Worm (Caenorhabditis elegans): ENCODE results near the gene srw-11.

The srw-11 gene

ce11 chrV:15240215-15240614, at the start of gene srw-11:
Gene srw-11 (minus strand): TSS chrV:15240315.
- TF ChIP-seq med-1 (GFP tag; optimal IDR thresholded peaks at IDR 0.05; ENCODE audit: insufficient read depth) (no peak), flt-1 (GFP tag; IDR thresholded peaks at IDR 0.05) (no peak), tab-1 (GFP tag; IDR thresholded peaks at IDR 0.05) (no peak), cog-1 (tag; optimal IDR thresholded peaks at IDR 0.05) (no peak), ztf-29 (GFP tag; IDR thresholded peaks at IDR 0.05) (no peak), ztf-23 (GFP tag; IDR thresholded peaks at IDR 0.05) (no peak), klf-2 (GFP tag; conservative IDR thresholded peaks at IDR 0.05) (no peak), T22C8.4 (GFP tag; IDR thresholded peaks at IDR 0.05) (no peak), ref-1 (GFP tag; conservative IDR thresholded peaks at IDR 0.05) (no peak)

DNA sequence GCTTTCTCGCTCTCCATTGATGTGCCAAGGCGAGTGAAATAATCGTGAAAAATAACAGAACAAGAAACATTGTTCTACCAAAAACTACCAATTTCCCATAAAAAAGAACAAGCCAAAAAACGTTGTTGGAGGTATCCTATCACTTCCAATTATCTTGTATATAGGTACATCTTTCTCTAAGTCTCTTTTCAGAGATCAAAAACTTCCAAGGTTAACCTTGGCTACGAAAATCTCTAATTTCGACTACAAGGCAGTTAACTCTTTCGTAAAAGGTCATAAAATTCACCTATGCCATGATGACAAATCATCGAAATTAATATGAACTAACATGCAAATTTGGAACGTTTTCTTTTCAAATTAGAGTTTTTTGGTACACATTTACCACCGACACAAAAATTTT, 47.7 kb upstream of the srw-11 start, which contains the start of gene cyp-34A1:
Gene cyp-34A1 (minus strand): TSS at position 101 of the 400 bp plus-strand sequence.
- TF ChIP-seq med-1 (GFP tag; optimal IDR thresholded peaks at IDR 0.05; ENCODE audit: insufficient read depth) (no peak), ztf-29 (GFP tag; IDR thresholded peaks at IDR 0.05) (no peak), klf-2 (GFP tag; conservative IDR thresholded peaks at IDR 0.05) (no peak), ref-1 (GFP tag; conservative IDR thresholded peaks at IDR 0.05) (no peak), tab-1 (GFP tag; IDR thresholded peaks at IDR 0.05) (no peak), flt-1 (GFP tag; IDR thresholded peaks at IDR 0.05) (no peak), ztf-23 (GFP tag; IDR thresholded peaks at IDR 0.05) (no peak), cog-1 (tag; optimal IDR thresholded peaks at IDR 0.05) (no peak), T22C8.4 (GFP tag; IDR thresholded peaks at IDR 0.05) (no peak)

ce11 chrV:15285984-15286383, 45.9 kb upstream of the srw-11 start:
- TF ChIP-seq tab-1 (GFP tag; IDR thresholded peaks at IDR 0.05) (no peak), klf-2 (GFP tag; conservative IDR thresholded peaks at IDR 0.05) (no peak), cog-1 (tag; optimal IDR thresholded peaks at IDR 0.05) (no peak), flt-1 (GFP tag; IDR thresholded peaks at IDR 0.05) (no peak), ztf-23 (GFP tag; IDR thresholded peaks at IDR 0.05) (no peak), ztf-29 (GFP tag; IDR thresholded peaks at IDR 0.05) (no peak), T22C8.4 (GFP tag; IDR thresholded peaks at IDR 0.05) (no peak), med-1 (GFP tag; optimal IDR thresholded peaks at IDR 0.05; ENCODE audit: insufficient read depth) (no peak), ref-1 (GFP tag; conservative IDR thresholded peaks at IDR 0.05) (no peak)

- TF ChIP-seq med-1 (GFP tag; optimal IDR thresholded peaks at IDR 0.05; ENCODE audit: insufficient read depth) (no peak), flt-1 (GFP tag; IDR thresholded peaks at IDR 0.05) (no peak), ref-1 (GFP tag; conservative IDR thresholded peaks at IDR 0.05) (no peak), T22C8.4 (GFP tag; IDR thresholded peaks at IDR 0.05) (no peak), tab-1 (GFP tag; IDR thresholded peaks at IDR 0.05) (no peak), ztf-23 (GFP tag; IDR thresholded peaks at IDR 0.05) (no peak), ztf-29 (GFP tag; IDR thresholded peaks at IDR 0.05) (no peak), cog-1 (tag; optimal IDR thresholded peaks at IDR 0.05) (no peak), klf-2 (GFP tag; conservative IDR thresholded peaks at IDR 0.05) (no peak)
These were observed 41.3 kb upstream of the srw-11 start, which contains the start of the genes srw-19 and srx-51 for ce11 chrV:15281279-15281949. Gene srw-19 (minus strand): TSS chrV:15281379. Gene srx-51 (plus strand): TSS chrV:15281899.

DNA sequence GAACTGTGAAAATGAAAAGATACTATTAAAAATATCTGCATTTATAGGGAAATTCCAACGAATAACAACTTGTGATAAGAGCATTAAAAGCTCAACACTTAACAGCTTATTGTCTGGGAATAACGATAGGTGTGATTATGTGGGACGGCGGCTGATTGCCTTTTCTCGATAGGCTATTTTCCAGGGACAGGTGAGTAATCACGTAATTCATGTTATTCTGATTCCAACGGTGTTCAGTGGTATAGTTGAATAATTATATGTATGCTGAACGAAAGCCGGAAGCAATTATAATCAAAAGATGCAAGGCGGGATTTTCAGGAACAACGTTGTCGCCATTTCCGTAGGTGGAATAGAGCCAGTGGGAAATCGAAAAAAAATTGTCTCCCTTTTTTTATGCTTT, 36.8 kb upstream of the srw-11 start, which contains the start of gene srw-17:
Gene srw-17 (minus strand): TSS at position 101 of the 400 bp plus-strand sequence.
- TF ChIP-seq ref-1 (GFP tag; conservative IDR thresholded peaks at IDR 0.05) (no peak), med-1 (GFP tag; optimal IDR thresholded peaks at IDR 0.05; ENCODE audit: insufficient read depth) (no peak), flt-1 (GFP tag; IDR thresholded peaks at IDR 0.05) (no peak), T22C8.4 (GFP tag; IDR thresholded peaks at IDR 0.05) (no peak), ztf-29 (GFP tag; IDR thresholded peaks at IDR 0.05) (no peak), cog-1 (tag; optimal IDR thresholded peaks at IDR 0.05) (no peak), tab-1 (GFP tag; IDR thresholded peaks at IDR 0.05) (no peak), klf-2 (GFP tag; conservative IDR thresholded peaks at IDR 0.05) (no peak), ztf-23 (GFP tag; IDR thresholded peaks at IDR 0.05) (no peak)

- TF ChIP-seq cog-1 (tag; optimal IDR thresholded peaks at IDR 0.05), result no peak
- no peak for TF ChIP-seq ztf-29 (GFP tag; IDR thresholded peaks at IDR 0.05)
- TF ChIP-seq flt-1 (GFP tag; IDR thresholded peaks at IDR 0.05), result no peak
- TF ChIP-seq T22C8.4 (GFP tag; IDR thresholded peaks at IDR 0.05), result no peak
- no peak for TF ChIP-seq klf-2 (GFP tag; conservative IDR thresholded peaks at IDR 0.05)
- no peak for TF ChIP-seq med-1 (GFP tag; optimal IDR thresholded peaks at IDR 0.05; ENCODE audit: insufficient read depth)
- no peak for TF ChIP-seq tab-1 (GFP tag; IDR thresholded peaks at IDR 0.05)
- TF ChIP-seq ref-1 (GFP tag; conservative IDR thresholded peaks at IDR 0.05), result no peak
- TF ChIP-seq ztf-23 (GFP tag; IDR thresholded peaks at IDR 0.05), result no peak
These were observed 34.6 kb upstream of the srw-11 start, which contains the start of gene srw-16 for ce11 chrV:15274757-15275156. Gene srw-16 (minus strand): TSS chrV:15274857.

ce11 chrV:15272263-15272662, 32.1 kb upstream of the srw-11 start, which contains the start of gene T10H4.4:
Gene T10H4.4 (minus strand): TSS chrV:15272363.
- TF ChIP-seq med-1 (GFP tag; optimal IDR thresholded peaks at IDR 0.05; ENCODE audit: insufficient read depth) (no peak), T22C8.4 (GFP tag; IDR thresholded peaks at IDR 0.05) (no peak), tab-1 (GFP tag; IDR thresholded peaks at IDR 0.05) (no peak), cog-1 (tag; optimal IDR thresholded peaks at IDR 0.05) (no peak), flt-1 (GFP tag; IDR thresholded peaks at IDR 0.05) (no peak), ztf-23 (GFP tag; IDR thresholded peaks at IDR 0.05) (no peak), ref-1 (GFP tag; conservative IDR thresholded peaks at IDR 0.05) (no peak)

ce11 chrV:15268302-15268701, 28.2 kb upstream of the srw-11 start, which contains the start of gene srw-22:
Gene srw-22 (plus strand): TSS chrV:15268602.
- TF ChIP-seq cog-1 (tag; optimal IDR thresholded peaks at IDR 0.05) (no peak), tab-1 (GFP tag; IDR thresholded peaks at IDR 0.05) (no peak), klf-2 (GFP tag; conservative IDR thresholded peaks at IDR 0.05) (no peak), ztf-23 (GFP tag; IDR thresholded peaks at IDR 0.05) (no peak), T22C8.4 (GFP tag; IDR thresholded peaks at IDR 0.05) (no peak), ztf-29 (GFP tag; IDR thresholded peaks at IDR 0.05) (no peak), med-1 (GFP tag; optimal IDR thresholded peaks at IDR 0.05; ENCODE audit: insufficient read depth) (no peak), ref-1 (GFP tag; conservative IDR thresholded peaks at IDR 0.05) (no peak), flt-1 (GFP tag; IDR thresholded peaks at IDR 0.05) (no peak)

- TF ChIP-seq flt-1 (GFP tag; IDR thresholded peaks at IDR 0.05) (no peak), klf-2 (GFP tag; conservative IDR thresholded peaks at IDR 0.05) (no peak), ztf-29 (GFP tag; IDR thresholded peaks at IDR 0.05) (no peak), T22C8.4 (GFP tag; IDR thresholded peaks at IDR 0.05) (no peak), ztf-23 (GFP tag; IDR thresholded peaks at IDR 0.05) (no peak), med-1 (GFP tag; optimal IDR thresholded peaks at IDR 0.05; ENCODE audit: insufficient read depth) (no peak), cog-1 (tag; optimal IDR thresholded peaks at IDR 0.05) (no peak), ref-1 (GFP tag; conservative IDR thresholded peaks at IDR 0.05) (no peak), tab-1 (GFP tag; IDR thresholded peaks at IDR 0.05) (no peak)
These were observed 27.3 kb upstream of the srw-11 start, which contains the start of gene T10H4.13 for ce11 chrV:15267405-15267804. Gene T10H4.13 (minus strand): TSS chrV:15267505.
